Fruit fly (Drosophila melanogaster): ENCODE data around the gene CG3918.

CG3918 gene

dm6 chrX:6542331-6542730, 18.1 kb downstream of the CG3918 start (continued):
- TF ChIP-seq CG11294 (GFP tag; IDR thresholded peaks at IDR 0.05) (peak; percentile 57; the same call in 1 of the 2 replicates), CG10669 (GFP tag; optimal IDR thresholded peaks at IDR 0.05) (peak; percentile 36), CG4318 (GFP tag; optimal IDR thresholded peaks at IDR 0.05) (peak; percentile 22), CG6854 (GFP tag; optimal IDR thresholded peaks at IDR 0.05) (no peak), CG6276 (GFP tag; optimal IDR thresholded peaks at IDR 0.05) (peak; percentile 54), CG6163 (GFP tag; IDR thresholded peaks at IDR 0.05) (peak; percentile 69), CG16779 (tag; optimal IDR thresholded peaks at IDR 0.05) (no peak), Eip75B (GFP tag; optimal IDR thresholded peaks at IDR 0.05) (peak; percentile 43)

dm6 chrX:6543569-6544173, 19.4 kb downstream of the CG3918 start:
- TF ChIP-seq Lpt (GFP tag; optimal IDR thresholded peaks at IDR 0.05) (no peak), CG32006 (GFP tag; optimal IDR thresholded peaks at IDR 0.05) (peak; percentile 6), ss (GFP tag; optimal IDR thresholded peaks at IDR 0.05) (no peak), CG10631 (GFP tag; optimal IDR thresholded peaks at IDR 0.05) (peak; percentile 30), CG6163 (GFP tag; IDR thresholded peaks at IDR 0.05) (0 out of 3 replicates have a peak, but pooled peaks have one; percentile 19), salr (GFP tag; optimal IDR thresholded peaks at IDR 0.05) (peak in 1 of 2 experiments; percentile 1), svp (GFP tag) (peak; percentile 83), Eip78C (GFP tag) (peak; percentile 72)

dm6 chrX:6545862-6546270, 21.6 kb downstream of the CG3918 start:
- TF ChIP-seq vri (GFP tag; optimal IDR thresholded peaks at IDR 0.05) (peak; percentile 56), CG10669 (GFP tag; optimal IDR thresholded peaks at IDR 0.05) (no peak), CG15336 (GFP tag; IDR thresholded peaks at IDR 0.05) (peak; percentile 46), Lpt (GFP tag; optimal IDR thresholded peaks at IDR 0.05) (no peak), Gug (GFP tag; IDR thresholded peaks at IDR 0.05) (no peak), salr (GFP tag; optimal IDR thresholded peaks at IDR 0.05) (no peak), Eip78C (GFP tag) (peak; percentile 49), svp (GFP tag) (peak; percentile 73), Ets21C (GFP tag; optimal IDR thresholded peaks at IDR 0.05) (no peak), Met (GFP tag; optimal IDR thresholded peaks at IDR 0.05) (peak; percentile 1), eg (GFP tag; IDR thresholded peaks at IDR 0.05) (peak; percentile 14; the same call in 1 of the 3 replicates), CG6163 (GFP tag; IDR thresholded peaks at IDR 0.05) (0 out of 3 replicates have a peak, but pooled peaks have one; percentile 31)

dm6 chrX:6546970-6547369, 22.7 kb downstream of the CG3918 start:
- TF ChIP-seq achi (GFP tag; optimal IDR thresholded peaks at IDR 0.05) (no peak), fkh (GFP tag; optimal IDR thresholded peaks at IDR 0.05) (peak; percentile 83), Hr39 (GFP tag; optimal IDR thresholded peaks at IDR 0.05) (no peak)

dm6 chrX:6549428-6550117, 25.3 kb downstream of the CG3918 start:
- TF ChIP-seq CG7368 (GFP tag; optimal IDR thresholded peaks at IDR 0.05) (peak; percentile 96), Hr39 (GFP tag; optimal IDR thresholded peaks at IDR 0.05) (peak; percentile 95), eg (GFP tag; IDR thresholded peaks at IDR 0.05) (peak; percentile 98), Eip93F (GFP tag; optimal IDR thresholded peaks at IDR 0.05) (peak; percentile 89), spab (GFP tag; optimal IDR thresholded peaks at IDR 0.05) (peak; percentile 92), Eip78C (GFP tag) (peak; percentile 99), Ets96B (tag; optimal IDR thresholded peaks at IDR 0.05) (peak; percentile 94), CG6854 (GFP tag; optimal IDR thresholded peaks at IDR 0.05) (peak; percentile 94), Ets21C (GFP tag; optimal IDR thresholded peaks at IDR 0.05) (peak; percentile 89), dsx (GFP tag; optimal IDR thresholded peaks at IDR 0.05; ENCODE audit: poor library complexity, severe bottlenecking) (peak; percentile 91), CG3032 (tag; optimal IDR thresholded peaks at IDR 0.05) (peak; percentile 95), Hr4 (GFP tag; optimal IDR thresholded peaks at IDR 0.05) (peak; percentile 93), CG10631 (GFP tag; optimal IDR thresholded peaks at IDR 0.05) (peak; percentile 96), fkh (GFP tag; optimal IDR thresholded peaks at IDR 0.05) (peak; percentile 78), CG8632 (GFP tag; optimal IDR thresholded peaks at IDR 0.05) (peak; percentile 91), pdm3 (GFP tag; optimal IDR thresholded peaks at IDR 0.05) (peak; percentile 96), Eip75B (GFP tag; optimal IDR thresholded peaks at IDR 0.05) (peak; percentile 97), CG11902 (GFP tag; optimal IDR thresholded peaks at IDR 0.05) (peak; percentile 95), Sox15 (GFP tag; optimal IDR thresholded peaks at IDR 0.05) (peak; percentile 91), CG6276 (GFP tag; optimal IDR thresholded peaks at IDR 0.05) (peak; percentile 96), Lpt (GFP tag; optimal IDR thresholded peaks at IDR 0.05) (peak; percentile 95), CG10669 (GFP tag; optimal IDR thresholded peaks at IDR 0.05) (peak; percentile 95), lz (GFP tag; optimal IDR thresholded peaks at IDR 0.05) (peak; percentile 96), Sox14 (GFP tag; optimal IDR thresholded peaks at IDR 0.05) (peak; percentile 96), CG11762 (GFP tag; optimal IDR thresholded peaks at IDR 0.05; ENCODE audit: insufficient read depth) (peak; percentile 94), CG6163 (GFP tag; IDR thresholded peaks at IDR 0.05) (peak; percentile 99), Sox102F (GFP tag; optimal IDR thresholded peaks at IDR 0.05) (peak; percentile 91)
